Fruit fly (Drosophila melanogaster): Measurements from ENCODE around the gene CG32845.

CG32845 gene

dm6 chr3L:248226-248758 is 24.9 kb downstream of the CG32845 start:
- no peak for TF ChIP-seq Gug (GFP tag; IDR thresholded peaks at IDR 0.05)
- no peak for TF ChIP-seq salr (GFP tag; optimal IDR thresholded peaks at IDR 0.05)
- no peak for TF ChIP-seq CG6163 (GFP tag; IDR thresholded peaks at IDR 0.05)
- no peak for TF ChIP-seq CG31627 (GFP tag; optimal IDR thresholded peaks at IDR 0.05)
- no peak for TF ChIP-seq CG9139 (GFP tag; optimal IDR thresholded peaks at IDR 0.05)
- no peak for TF ChIP-seq cyc (GFP tag; optimal IDR thresholded peaks at IDR 0.05)
- TF ChIP-seq CG1621 (tag; optimal IDR thresholded peaks at IDR 0.05), result no peak
- TF ChIP-seq Met (GFP tag; optimal IDR thresholded peaks at IDR 0.05), result no peak
- TF ChIP-seq acj6 (GFP tag; optimal IDR thresholded peaks at IDR 0.05), result no peak
- TF ChIP-seq Sox15 (GFP tag; optimal IDR thresholded peaks at IDR 0.05), result no peak
- no peak for TF ChIP-seq svp (GFP tag)

dm6 chr3L:247482-248225 is 25.5 kb downstream of the CG32845 start, which contains the start of gene mthl14:
Gene mthl14, plus strand, starts transcription at chr3L:247491.
- TF ChIP-seq CG11902 (GFP tag; optimal IDR thresholded peaks at IDR 0.05) (no peak), fkh (GFP tag; optimal IDR thresholded peaks at IDR 0.05) (peak; percentile 79)

- TF ChIP-seq CG7368 (GFP tag; optimal IDR thresholded peaks at IDR 0.05) (no peak), CG8319 (GFP tag; optimal IDR thresholded peaks at IDR 0.05) (no peak), lz (GFP tag; optimal IDR thresholded peaks at IDR 0.05) (peak; percentile 67), Sox102F (GFP tag; optimal IDR thresholded peaks at IDR 0.05) (no peak), topi (GFP tag; optimal IDR thresholded peaks at IDR 0.05) (no peak), salr (GFP tag; optimal IDR thresholded peaks at IDR 0.05) (no peak), spab (GFP tag; optimal IDR thresholded peaks at IDR 0.05) (no peak), achi (GFP tag; optimal IDR thresholded peaks at IDR 0.05) (peak; percentile 97), ss (GFP tag; optimal IDR thresholded peaks at IDR 0.05) (no peak), CG6808 (GFP tag; optimal IDR thresholded peaks at IDR 0.05) (no peak), Hr39 (GFP tag; optimal IDR thresholded peaks at IDR 0.05) (no peak), dsx (GFP tag; optimal IDR thresholded peaks at IDR 0.05; ENCODE audit: poor library complexity, severe bottlenecking) (no peak), Smox (GFP tag; optimal IDR thresholded peaks at IDR 0.05) (no peak), CG10631 (GFP tag; optimal IDR thresholded peaks at IDR 0.05) (no peak), esn (GFP tag; optimal IDR thresholded peaks at IDR 0.05) (peak; percentile 60), CG8632 (GFP tag; optimal IDR thresholded peaks at IDR 0.05) (no peak), Gug (GFP tag; IDR thresholded peaks at IDR 0.05) (no peak), CG9139 (GFP tag; optimal IDR thresholded peaks at IDR 0.05) (no peak), Lpt (GFP tag; optimal IDR thresholded peaks at IDR 0.05) (no peak), Blimp-1 (GFP tag; optimal IDR thresholded peaks at IDR 0.05) (no peak), CG6854 (GFP tag; optimal IDR thresholded peaks at IDR 0.05) (peak; percentile 25), Ets96B (tag; optimal IDR thresholded peaks at IDR 0.05) (no peak), Eip75B (GFP tag; optimal IDR thresholded peaks at IDR 0.05) (no peak), CG31627 (GFP tag; optimal IDR thresholded peaks at IDR 0.05) (no peak), CG10669 (GFP tag; optimal IDR thresholded peaks at IDR 0.05) (no peak), CG6163 (GFP tag; IDR thresholded peaks at IDR 0.05) (no peak), svp (GFP tag) (no peak), CG1621 (tag; optimal IDR thresholded peaks at IDR 0.05) (no peak), Eip93F (GFP tag; optimal IDR thresholded peaks at IDR 0.05) (no peak), CG3032 (tag; optimal IDR thresholded peaks at IDR 0.05) (peak; percentile 17), Eip78C (GFP tag) (peak; percentile 91)
Measured at dm6 chr3L:246644-247199, 26.5 kb downstream of the CG32845 start.

Measured in whole organism, prepupa.